Worm (Caenorhabditis elegans) whole organism, young adult: ENCODE results near the gene M110.7.

Experiments
- B0336.3 ChIP-seq: fragments of 200-800 bp; sonication (Bioruptor generic); IDR thresholded peaks from 2 replicates; pipeline ENCODE4 v1.3.6; 2022; ENCODE audit warnings: missing genetic modification characterization, missing compliant biosample characterization
- D2030.7 ChIP-seq: fragments of 200-800 bp; sonication (Bioruptor generic); IDR thresholded peaks from 2 replicates; pipeline ENCODE4 v1.3.6; 2022; ENCODE audit warnings: missing genetic modification reagents, missing genetic modification characterization, missing compliant biosample characterization
- F33H1.4 ChIP-seq: fragments of 200-800 bp; sonication (Bioruptor generic); IDR thresholded peaks from 2 replicates; pipeline ENCODE4 v1.3.6; 2022; ENCODE audit warnings: missing genetic modification reagents, missing genetic modification characterization, missing compliant biosample characterization
- F57A8.1 ChIP-seq: fragments of 200-800 bp; sonication (Bioruptor generic); optimal IDR thresholded peaks from 2 replicates; lab custom pipeline; 2018; ENCODE audit warnings: mild to moderate bottlenecking, missing genetic modification characterization, moderate library complexity, missing compliant biosample characterization
- K12H6.12 ChIP-seq: fragments of 200-800 bp; sonication (Bioruptor generic); optimal IDR thresholded peaks from 2 replicates; lab custom pipeline; 2018; ENCODE audit warnings: mild to moderate bottlenecking, missing genetic modification characterization, missing compliant biosample characterization
- Y53G8AR.9 ChIP-seq: fragments of 200-800 bp; sonication (Bioruptor generic); conservative IDR thresholded peaks from 2 replicates; pipeline ENCODE4 v1.3.6; 2022; ENCODE audit warnings: missing genetic modification reagents, missing genetic modification characterization, missing compliant biosample characterization
- Y56A3A.18 ChIP-seq: fragments of 200-800 bp; sonication (Bioruptor generic); IDR thresholded peaks from 2 replicates; pipeline ENCODE4 v1.3.6; 2022; ENCODE audit warnings: missing genetic modification reagents, missing genetic modification characterization, missing compliant biosample characterization
- Y79H2A.3 ChIP-seq: fragments of 200-800 bp; sonication (Bioruptor generic); conservative IDR thresholded peaks from 2 replicates; pipeline ENCODE4 v1.3.6; 2022; ENCODE audit warnings: missing genetic modification reagents, missing genetic modification characterization, missing compliant biosample characterization
- akir-1 ChIP-seq: fragments of 200-800 bp; sonication (Bioruptor generic); optimal IDR thresholded peaks from 2 replicates; lab custom pipeline; 2018; ENCODE audit warnings: mild to moderate bottlenecking, missing genetic modification characterization, moderate library complexity, missing compliant biosample characterization
- aptf-3 ChIP-seq: fragments of 200-800 bp; sonication (Bioruptor generic); IDR thresholded peaks from 2 replicates; pipeline ENCODE4 v1.3.6; 2022; ENCODE audit warnings: missing genetic modification characterization, missing compliant biosample characterization
- attf-6 ChIP-seq: fragments of 200-800 bp; sonication (Bioruptor generic); IDR thresholded peaks from 2 replicates; pipeline ENCODE4 v1.3.6; 2022; ENCODE audit warnings: missing genetic modification reagents, missing genetic modification characterization, missing compliant biosample characterization
- bed-2 ChIP-seq: fragments of 200-800 bp; sonication (Bioruptor generic); IDR thresholded peaks from 2 replicates; pipeline ENCODE4 v1.3.6; 2022; ENCODE audit warnings: missing genetic modification reagents, missing genetic modification characterization, missing compliant biosample characterization
- cebp-1 ChIP-seq, 2 experiments: fragments of 200-800 bp in 1 of 2; sonication (Bioruptor generic) in 1 of 2; sonication (generic microtip) in 1 of 2; IDR thresholded peaks in 1 of 2; optimal IDR thresholded peaks in 1 of 2; 2 replicates each; pipeline versions ENCODE4 v1.3.6 to Lab custom; 2017 to 2022; ENCODE audit warnings: missing compliant biosample characterization in 2 of 2, missing genetic modification characterization in 2 of 2, mild to moderate bottlenecking in 1 of 2, missing genetic modification reagents in 1 of 2, moderate library complexity in 1 of 2
- cebp-2 ChIP-seq: fragments of 200-800 bp; sonication (Bioruptor generic); IDR thresholded peaks from 2 replicates; pipeline ENCODE4 v1.3.6; 2022; ENCODE audit warnings: missing genetic modification characterization, missing compliant biosample characterization
- ceh-91 ChIP-seq: fragments of 200-800 bp; sonication (Bioruptor generic); IDR thresholded peaks from 2 replicates; pipeline ENCODE4 v1.3.6; 2022; ENCODE audit warnings: missing genetic modification reagents, missing genetic modification characterization, missing compliant biosample characterization
- chd-7 ChIP-seq: sonication (generic microtip); optimal IDR thresholded peaks from 2 replicates; lab custom pipeline; 2016; ENCODE audit warnings: mild to moderate bottlenecking, missing genetic modification characterization, moderate library complexity, missing compliant biosample characterization
- dpff-1 ChIP-seq: sonication (generic microtip); optimal IDR thresholded peaks from 2 replicates; lab custom pipeline; 2017; ENCODE audit warnings: mild to moderate bottlenecking, missing genetic modification characterization, missing compliant biosample characterization
- dpl-1 ChIP-seq: fragments of 150-350 bp; optimal IDR thresholded peaks from 2 replicates; lab custom pipeline; 2014; ENCODE audit warnings: missing biosample characterization, missing genetic modification reagents, missing genetic modification characterization
- egl-44 ChIP-seq: fragments of 200-800 bp; sonication (Bioruptor generic); IDR thresholded peaks from 2 replicates; pipeline ENCODE4 v1.3.6; 2022; ENCODE audit warnings: missing genetic modification reagents, missing genetic modification characterization, missing compliant biosample characterization
- ekl-4 ChIP-seq: fragments of 200-800 bp; sonication (Bioruptor generic); IDR thresholded peaks from 2 replicates; pipeline ENCODE4 v1.3.6; 2022; ENCODE audit warnings: missing genetic modification reagents, missing genetic modification characterization, missing compliant biosample characterization
- him-1 ChIP-seq: sonication (generic microtip); optimal IDR thresholded peaks from 2 replicates; lab custom pipeline; 2016; ENCODE audit warnings: missing genotype, missing genetic modification reagents, missing genetic modification characterization, missing compliant biosample characterization
- hsf-1 ChIP-seq: fragments of 200-800 bp; sonication (Bioruptor generic); IDR thresholded peaks from 2 replicates; pipeline ENCODE4 v1.3.6; 2022; ENCODE audit warnings: missing genetic modification reagents, missing genetic modification characterization, missing compliant biosample characterization
- lin-35 ChIP-seq, 3 experiments: fragments of 150-350 bp in 2 of 3; sonication (generic microtip) in 1 of 3; optimal IDR thresholded peaks; 2 replicates each; lab custom pipeline; 2014 to 2018; ENCODE audit warnings: missing biosample characterization in 3 of 3, missing genetic modification characterization in 3 of 3, missing genetic modification reagents in 3 of 3
- madf-6 ChIP-seq: fragments of 200-800 bp; sonication (Bioruptor generic); IDR thresholded peaks from 2 replicates; pipeline ENCODE4 v1.3.6; 2022; ENCODE audit warnings: missing genetic modification reagents, missing genetic modification characterization, missing compliant biosample characterization
- mcd-1 ChIP-seq: fragments of 200-800 bp; sonication (Bioruptor generic); IDR thresholded peaks from 2 replicates; pipeline ENCODE4 v1.3.6; 2022; ENCODE audit warnings: missing genetic modification reagents, missing genetic modification characterization, missing compliant biosample characterization
- nhr-179 ChIP-seq: sonication (generic microtip); optimal IDR thresholded peaks from 2 replicates; lab custom pipeline; 2016; ENCODE audit warnings: mild to moderate bottlenecking, missing genetic modification characterization, missing compliant biosample characterization
- nhr-27 ChIP-seq: fragments of 200-800 bp; sonication (Bioruptor generic); optimal IDR thresholded peaks from 2 replicates; lab custom pipeline; 2018; ENCODE audit warnings: mild to moderate bottlenecking, missing genetic modification characterization, moderate library complexity, missing compliant biosample characterization
- pbrm-1 ChIP-seq: fragments of 200-800 bp; sonication (Bioruptor generic); IDR thresholded peaks from 2 replicates; pipeline ENCODE4 v1.3.6; 2022; ENCODE audit warnings: missing genetic modification reagents, missing genetic modification characterization, missing compliant biosample characterization
- repo-1 ChIP-seq: sonication (generic microtip); optimal IDR thresholded peaks from 2 replicates; lab custom pipeline; 2017; ENCODE audit warnings: mild to moderate bottlenecking, missing genetic modification characterization, missing compliant biosample characterization
- snpc-1.1 ChIP-seq: sonication (generic microtip); optimal IDR thresholded peaks from 2 replicates; lab custom pipeline; 2017; ENCODE audit warnings: missing genetic modification characterization, mild to moderate bottlenecking, missing compliant biosample characterization, antibody characterized with exemption, moderate library complexity, missing genotype, missing genetic modification reagents; ENCODE audit not compliant: insufficient read depth
- snpc-4 ChIP-seq, 5 experiments: fragments of 150-350 bp in 1 of 5; sonication (generic microtip) in 4 of 5; optimal IDR thresholded peaks; 2 replicates each; lab custom pipeline; 2014 to 2018; ENCODE audit warnings: missing genetic modification characterization in 5 of 5, missing biosample characterization in 3 of 5, antibody characterized with exemption in 2 of 5, mild to moderate bottlenecking in 2 of 5, missing compliant biosample characterization in 2 of 5, missing genotype in 2 of 5, moderate library complexity in 2 of 5, missing genetic modification reagents in 1 of 5
- somi-1 ChIP-seq: fragments of 200-800 bp; sonication (Bioruptor generic); optimal IDR thresholded peaks from 2 replicates; lab custom pipeline; 2018; ENCODE audit warnings: mild to moderate bottlenecking, missing genetic modification characterization, missing compliant biosample characterization
- tbx-9 ChIP-seq: sonication (generic microtip); optimal IDR thresholded peaks from 2 replicates; lab custom pipeline; 2016; ENCODE audit warnings: borderline replicate concordance, missing genetic modification characterization, inconsistent platforms, missing compliant biosample characterization
- unc-62 ChIP-seq: fragments of 150-350 bp; optimal IDR thresholded peaks from 2 replicates; lab custom pipeline; 2014; ENCODE audit warnings: missing biosample characterization, missing genetic modification reagents, missing genetic modification characterization

M110.7 gene

DNA sequence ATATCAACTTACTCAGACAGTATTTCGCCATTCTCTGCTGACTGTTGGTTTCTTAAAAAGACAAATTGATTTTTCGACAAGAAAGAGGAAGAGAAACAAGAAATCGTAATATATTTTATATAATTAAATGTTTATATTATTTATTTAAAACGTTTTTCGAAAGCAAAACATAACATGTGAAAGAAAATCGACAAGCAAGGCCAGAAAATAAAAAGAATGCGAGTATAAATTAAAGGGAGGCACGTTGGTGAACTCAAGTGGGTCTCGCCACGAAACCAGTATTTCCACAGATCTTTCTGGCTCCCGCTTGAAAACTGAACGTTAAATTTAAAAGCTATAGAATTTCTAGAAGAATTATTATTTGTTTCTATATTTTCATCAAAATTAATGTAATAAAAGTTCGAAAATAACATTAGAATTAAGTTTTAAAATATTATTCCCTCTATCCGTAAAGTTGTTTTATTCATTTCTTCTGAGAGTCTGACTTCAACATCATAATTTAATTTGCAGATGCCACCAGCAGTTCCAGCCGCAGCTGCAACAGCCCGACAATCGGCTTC lies 50.6 kb downstream of the M110.7 start, which contains the start of the genes nst-1 and cct-4 (continued):
- no peak for TF ChIP-seq D2030.7 (GFP tag; lab: Robert Waterston, UW)
- peak; percentile 61 for TF ChIP-seq dpl-1 (GFP tag; lab: Kevin White, UChicago)
- TF ChIP-seq nhr-179 (tag; lab: Kevin White, UChicago), result no peak
- no peak for TF ChIP-seq bed-2 (GFP tag; lab: Robert Waterston, UW)
- TF ChIP-seq him-1 (tag; lab: Kevin White, UChicago), result no peak
- TF ChIP-seq nhr-27 (tag; lab: Kevin White, UChicago), result no peak
- no peak for TF ChIP-seq cebp-2
- TF ChIP-seq Y79H2A.3 (GFP tag; lab: Robert Waterston, UW), result no peak
- TF ChIP-seq F57A8.1 (GFP tag; lab: Kevin White, UChicago), result no peak
- TF ChIP-seq cebp-1 (GFP tag; IDR thresholded peaks at IDR 0.05; lab: Robert Waterston, UW), result no peak
- peak; percentile 13 for TF ChIP-seq cebp-1 (tag; optimal IDR thresholded peaks at IDR 0.05; lab: Kevin White, UChicago)
- TF ChIP-seq hsf-1 (GFP tag; lab: Robert Waterston, UW), result peak; percentile 83; the same call in 1 of the 2 replicates
- no peak for TF ChIP-seq repo-1 (tag; lab: Kevin White, UChicago)
- TF ChIP-seq ceh-91 (GFP tag; lab: Robert Waterston, UW), result 0 out of 2 replicates have a peak, but pooled peaks have one; percentile 33
- no peak for TF ChIP-seq somi-1 (GFP tag; lab: Kevin White, UChicago)
- no peak for TF ChIP-seq K12H6.12 (tag; lab: Kevin White, UChicago)
- no peak for TF ChIP-seq unc-62 (GFP tag; lab: Kevin White, UChicago)
- no peak for TF ChIP-seq egl-44 (GFP tag; lab: Robert Waterston, UW)
- TF ChIP-seq akir-1, result no peak
- no peak for TF ChIP-seq chd-7 (tag; lab: Kevin White, UChicago)
- TF ChIP-seq aptf-3 (GFP tag; lab: Robert Waterston, UW), result no peak
- TF ChIP-seq snpc-1.1 (tag; lab: Kevin White, UChicago), result no peak
- peak; percentile 75 for TF ChIP-seq F33H1.4 (GFP tag; lab: Robert Waterston, UW)
- TF ChIP-seq dpff-1 (tag; lab: Kevin White, UChicago), result no peak
- peak; percentile 60; the same call in 1 of the 2 replicates for TF ChIP-seq madf-6
- no peak for TF ChIP-seq ekl-4 (GFP tag; lab: Robert Waterston, UW)
- TF ChIP-seq Y53G8AR.9 (GFP tag; lab: Robert Waterston, UW), result no peak
- no peak for TF ChIP-seq attf-6 (GFP tag; lab: Robert Waterston, UW)
- no peak for TF ChIP-seq tbx-9
- no peak for TF ChIP-seq lin-35 (GFP tag; optimal IDR thresholded peaks at IDR 0.05; lab: Kevin White, UChicago)

DNA sequence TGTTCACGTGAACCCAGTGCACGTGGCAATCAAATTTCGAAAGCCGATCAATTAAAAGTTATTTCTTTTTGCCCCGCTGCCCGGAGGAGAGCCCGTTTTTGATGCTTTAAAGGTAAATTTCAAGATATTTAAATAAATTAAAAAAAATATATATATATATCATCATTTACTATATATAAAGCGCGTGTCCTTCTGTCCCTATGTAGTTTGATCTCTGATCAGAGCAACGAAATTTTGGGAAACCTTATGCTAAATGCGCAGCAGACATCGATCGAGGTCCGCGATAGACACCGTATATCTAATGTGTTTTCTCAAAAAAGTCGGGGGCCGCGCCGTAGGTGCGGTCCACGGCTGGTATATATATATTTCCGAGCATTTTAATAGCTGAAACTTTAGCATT lies 53.2 kb downstream of the M110.7 start:
- TF ChIP-seq madf-6, result 0 out of 2 replicates have a peak, but pooled peaks have one; percentile 10
- 0 out of 2 replicates have a peak, but pooled peaks have one; percentile 17 for TF ChIP-seq mcd-1 (GFP tag; lab: Robert Waterston, UW)
- 0 out of 2 replicates have a peak, but pooled peaks have one; percentile 19 for TF ChIP-seq cebp-2
- TF ChIP-seq snpc-4 (GFP tag; optimal IDR thresholded peaks at IDR 0.05; lab: Kevin White, UChicago), result peak; percentile 33
- peak in 3 of 4 experiments; percentile 40 to 91 (median 89) for TF ChIP-seq snpc-4 (tag; optimal IDR thresholded peaks at IDR 0.05; lab: Kevin White, UChicago)
- 0 out of 2 replicates have a peak, but pooled peaks have one; percentile 30 for TF ChIP-seq Y56A3A.18 (GFP tag; lab: Robert Waterston, UW)
- TF ChIP-seq snpc-1.1 (tag; lab: Kevin White, UChicago), result peak; percentile 80
- TF ChIP-seq pbrm-1 (GFP tag; lab: Robert Waterston, UW), result peak; percentile 69
- TF ChIP-seq B0336.3 (GFP tag; lab: Robert Waterston, UW), result 0 out of 2 replicates have a peak, but pooled peaks have one; percentile 6
- peak; percentile 80; the same call in 1 of the 2 replicates for TF ChIP-seq attf-6 (GFP tag; lab: Robert Waterston, UW)
